Worm (Caenorhabditis elegans): ENCODE data around the gene srh-264.

The srh-264 gene

DNA sequence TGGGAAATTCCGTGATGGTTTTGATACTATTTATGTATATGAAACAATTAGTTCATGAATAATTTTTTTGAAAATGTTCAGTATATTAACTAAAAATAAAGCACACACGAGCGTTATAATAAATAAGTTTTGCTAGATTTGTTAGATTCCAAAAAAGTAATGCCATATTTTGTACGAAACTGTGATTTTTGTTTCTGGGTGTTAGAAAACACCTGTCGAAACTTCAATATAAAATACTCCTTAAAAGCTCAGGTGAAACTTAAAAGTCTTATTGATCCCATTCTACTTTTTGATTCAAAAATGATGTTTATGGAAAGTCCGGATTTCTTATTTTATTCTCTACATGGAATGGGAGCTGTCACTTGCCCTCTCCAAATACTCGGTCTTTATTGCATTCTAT, 2.0 kb downstream of the srh-264 start, which contains the start of gene srh-265:
TSS of gene srh-265 (plus strand) at position 301 of the 400 bp plus-strand sequence.
- TF ChIP-seq Y116A8C.19 (tag; optimal IDR thresholded peaks at IDR 0.05; ENCODE audit: borderline replicate concordance) = no peak
- TF ChIP-seq elt-2 (tag; optimal IDR thresholded peaks at IDR 0.05) = no peak
- no peak for TF ChIP-seq zag-1 (tag; optimal IDR thresholded peaks at IDR 0.05)
- TF ChIP-seq lsy-2 (tag; optimal IDR thresholded peaks at IDR 0.05) = no peak
- TF ChIP-seq mdl-1 (tag; optimal IDR thresholded peaks at IDR 0.05) = no peak
- TF ChIP-seq tlp-1 (tag; optimal IDR thresholded peaks at IDR 0.05) = no peak
- no peak for TF ChIP-seq fkh-10 (GFP tag; optimal IDR thresholded peaks at IDR 0.05)
- TF ChIP-seq sptf-1 (tag; optimal IDR thresholded peaks at IDR 0.05) = no peak
- TF ChIP-seq lin-39 (tag; optimal IDR thresholded peaks at IDR 0.05) = no peak
- no peak for TF ChIP-seq egl-13 (tag; optimal IDR thresholded peaks at IDR 0.05)
- no peak for TF ChIP-seq elt-3 (tag; optimal IDR thresholded peaks at IDR 0.05)
- TF ChIP-seq sup-37 (GFP tag; optimal IDR thresholded peaks at IDR 0.05) = no peak
- TF ChIP-seq nhr-85 (tag) = no peak
- no peak for TF ChIP-seq hlh-4 (tag; optimal IDR thresholded peaks at IDR 0.05)

DNA sequence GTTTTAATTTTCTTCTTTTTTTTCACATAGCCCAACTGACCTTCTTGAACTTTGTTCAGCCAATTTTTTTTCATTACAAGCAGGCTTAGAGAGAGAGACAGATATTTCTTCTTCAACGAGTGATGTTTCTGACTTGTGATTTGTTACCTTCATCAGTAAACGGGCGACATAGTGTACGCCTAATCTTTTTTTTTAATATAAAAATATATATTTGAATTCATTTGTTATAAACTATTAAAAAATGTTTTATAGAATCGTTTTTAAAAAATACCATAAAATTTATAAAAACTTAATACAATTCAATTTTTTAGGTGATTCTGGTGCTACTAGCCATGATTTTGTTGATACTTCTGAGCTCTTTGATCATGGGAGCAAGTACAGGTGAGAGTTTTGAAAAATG, 3.9 kb downstream of the srh-264 start, which contains the start of gene T06E6.10:
TSS of gene T06E6.10 (plus strand) at position 301 of the 400 bp plus-strand sequence.
- TF ChIP-seq aha-1 (tag; optimal IDR thresholded peaks at IDR 0.05) (no peak), nhr-20 (tag; optimal IDR thresholded peaks at IDR 0.05) (no peak), elt-3 (tag; optimal IDR thresholded peaks at IDR 0.05) (no peak), nhr-85 (tag) (no peak), lir-3 (tag; optimal IDR thresholded peaks at IDR 0.05; ENCODE audit: poor library complexity) (no peak), pag-3 (tag; optimal IDR thresholded peaks at IDR 0.05; ENCODE audit: borderline replicate concordance, insufficient read depth) (no peak), unc-130 (tag; optimal IDR thresholded peaks at IDR 0.05) (no peak), nhr-76 (tag; optimal IDR thresholded peaks at IDR 0.05) (no peak), ceh-63 (GFP tag; optimal IDR thresholded peaks at IDR 0.05) (no peak), alr-1 (tag; optimal IDR thresholded peaks at IDR 0.05; ENCODE audit: borderline replicate concordance) (no peak), swsn-7 (tag; optimal IDR thresholded peaks at IDR 0.05) (no peak)

DNA sequence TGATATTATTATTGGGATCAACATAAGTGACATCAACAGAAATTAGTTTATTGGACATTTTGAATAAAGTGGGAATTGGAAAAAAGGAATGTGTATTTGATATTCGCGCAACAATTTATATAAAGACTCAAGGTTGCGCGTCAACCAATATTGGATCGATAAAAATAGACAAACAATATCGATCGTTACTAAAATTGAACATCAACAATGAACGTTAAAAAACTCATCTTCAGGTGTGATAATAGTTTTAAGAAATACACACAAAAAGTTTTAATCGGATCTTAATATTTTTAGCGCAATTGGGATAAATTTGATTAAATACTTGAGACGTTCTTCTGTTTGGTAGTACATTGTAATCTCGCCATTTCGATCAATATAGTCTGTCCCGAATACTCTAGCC, 9.7 kb downstream of the srh-264 start, which contains the start of gene fbxa-104:
TSS of gene fbxa-104 (minus strand) at position 83 of the 400 bp plus-strand sequence.
- no peak for TF ChIP-seq mef-2 (tag; optimal IDR thresholded peaks at IDR 0.05)
- no peak for TF ChIP-seq ceh-8 (GFP tag; optimal IDR thresholded peaks at IDR 0.05)
- TF ChIP-seq tbx-2 (tag; optimal IDR thresholded peaks at IDR 0.05) = no peak
- no peak for TF ChIP-seq nhr-20 (tag; optimal IDR thresholded peaks at IDR 0.05)
- no peak for TF ChIP-seq pag-3 (tag; optimal IDR thresholded peaks at IDR 0.05; ENCODE audit: borderline replicate concordance, insufficient read depth)
- no peak for TF ChIP-seq jun-1 (tag; optimal IDR thresholded peaks at IDR 0.05)
- TF ChIP-seq unc-130 (tag; optimal IDR thresholded peaks at IDR 0.05) = no peak
- no peak for TF ChIP-seq unc-62 (GFP tag; optimal IDR thresholded peaks at IDR 0.05)
- no peak for TF ChIP-seq lsy-2 (tag; optimal IDR thresholded peaks at IDR 0.05)
- TF ChIP-seq vab-15 (tag; optimal IDR thresholded peaks at IDR 0.05) = no peak
- TF ChIP-seq dsc-1 (tag; optimal IDR thresholded peaks at IDR 0.05) = no peak

DNA sequence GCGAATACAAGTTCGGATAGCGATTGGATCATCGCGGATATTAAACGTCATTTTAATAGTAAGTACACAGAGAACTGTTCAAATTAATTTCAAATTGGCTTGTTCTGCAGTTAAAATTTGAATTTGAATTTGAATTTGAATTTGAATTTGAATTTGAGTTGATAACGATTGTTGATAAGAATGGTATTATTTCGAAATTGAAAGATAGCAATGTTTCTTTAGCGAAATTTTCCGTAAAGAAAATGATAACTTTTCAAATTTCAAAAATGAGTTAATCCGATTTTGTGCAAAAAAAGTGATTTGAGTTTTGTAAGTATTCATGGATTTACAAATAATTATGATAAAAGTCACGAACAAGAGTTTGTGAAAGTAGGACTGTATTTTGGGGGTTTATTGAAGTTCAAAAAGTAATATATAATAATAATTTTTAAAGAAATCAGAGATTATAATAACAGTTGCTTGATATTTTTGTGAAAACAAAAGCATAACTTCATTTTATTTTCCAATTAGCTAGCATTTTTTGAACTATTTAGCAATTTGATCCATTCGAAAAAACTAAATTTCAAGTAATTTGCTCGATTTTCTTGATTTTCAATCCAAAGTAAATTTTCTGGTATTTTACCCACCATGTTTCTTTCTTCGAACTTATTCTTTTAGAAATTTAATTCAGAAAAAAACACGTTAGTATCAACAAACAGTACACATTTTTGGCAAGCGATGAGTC, 11.6 kb downstream of the srh-264 start, which contains the start of gene Y36E3A.2:
TSS of gene Y36E3A.2 (plus strand) at position 674 of the 724 bp plus-strand sequence.
- peak; percentile 65 for TF ChIP-seq elt-2 (tag; optimal IDR thresholded peaks at IDR 0.05)
- TF ChIP-seq efl-1 (optimal IDR thresholded peaks at IDR 0.05) = no peak
- TF ChIP-seq efl-1 (GFP tag; optimal IDR thresholded peaks at IDR 0.05 in 1 of 2) = peak in 1 of 2 experiments; percentile 9
- no peak for TF ChIP-seq hlh-17 (GFP tag; optimal IDR thresholded peaks at IDR 0.05; ENCODE audit: borderline replicate concordance)

DNA sequence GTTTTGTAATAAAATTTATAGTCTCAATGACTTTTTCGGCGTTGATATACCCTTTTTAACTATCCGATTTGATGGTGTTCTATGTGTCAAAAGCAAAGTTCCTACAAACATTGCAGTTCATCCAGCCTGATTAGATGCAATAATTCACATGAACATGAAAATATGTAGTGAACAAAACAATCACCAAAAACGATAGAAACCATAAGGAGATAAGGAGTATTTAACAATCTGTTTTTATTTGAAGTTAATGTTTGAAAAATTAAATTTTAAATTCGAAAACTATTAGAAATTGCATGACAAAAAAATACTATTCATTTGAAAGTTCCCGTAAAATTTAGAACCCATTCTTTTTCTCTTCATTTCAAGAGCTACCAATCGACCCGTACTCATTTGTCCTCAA, 13.0 kb downstream of the srh-264 start, which contains the start of gene fbxa-209:
TSS of gene fbxa-209 (minus strand) at position 101 of the 400 bp plus-strand sequence.
- TF ChIP-seq efl-1 (optimal IDR thresholded peaks at IDR 0.05) (no peak), efl-1 (GFP tag; optimal IDR thresholded peaks at IDR 0.05 in 1 of 2) (peak in 1 of 2 experiments; percentile 84), mef-2 (tag; optimal IDR thresholded peaks at IDR 0.05) (no peak), mab-9 (GFP tag; IDR thresholded peaks at IDR 0.05) (no peak; the same call in 1 of the 2 replicates), nhr-85 (tag) (peak; percentile 13)

Data from whole organism, L1 larva.